Fruit fly (Drosophila melanogaster) whole organism, wandering third instar larva: ENCODE measurements around the gene Cbp20.

Experiments used
- HLH106 ChIP-seq: fragments of 200-800 bp; optimal IDR thresholded peaks from 3 replicates; lab custom pipeline; 2019; ENCODE audit warnings: missing biosample characterization, mild to moderate bottlenecking, missing genetic modification characterization, moderate library complexity
- Hr78 ChIP-seq: fragments of >200 bp; optimal IDR thresholded peaks from 2 replicates; lab custom pipeline; 2017; ENCODE audit warnings: missing biosample characterization, missing genetic modification characterization
- Hr83 ChIP-seq: fragments of 200-300 bp; sonication (Bioruptor generic); optimal IDR thresholded peaks from 2 replicates; lab custom pipeline; 2016; ENCODE audit warnings: missing biosample characterization, mild to moderate bottlenecking, missing genetic modification characterization, moderate library complexity; ENCODE audit not compliant: poor library complexity, severe bottlenecking
- Jra ChIP-seq: sonication (Bioruptor generic); optimal IDR thresholded peaks from 2 replicates; lab custom pipeline; 2016; ENCODE audit warnings: missing biosample characterization, missing genetic modification characterization
- Rel ChIP-seq, 2 experiments: fragments of 200-800 bp; sonication (Bioruptor generic) in 1 of 2; optimal IDR thresholded peaks; 2 replicates in 1 of 2; 3 replicates in 1 of 2; lab custom pipeline; 2016 to 2019; ENCODE audit warnings: mild to moderate bottlenecking in 2 of 2, missing biosample characterization in 2 of 2, missing genetic modification characterization in 2 of 2, moderate library complexity in 1 of 2
- Vsx2 ChIP-seq: fragments of 200-300, 225-300 bp; sonication (Bioruptor generic); optimal IDR thresholded peaks from 2 replicates; lab custom pipeline; 2018; ENCODE audit warnings: missing biosample characterization, missing genetic modification characterization; ENCODE audit not compliant: partially characterized antibody
- br ChIP-seq: fragments of 200-800 bp; sonication (Bioruptor generic); optimal IDR thresholded peaks from 2 replicates; lab custom pipeline; 2016; ENCODE audit warnings: missing biosample characterization, missing genetic modification characterization
- h ChIP-seq: fragments of 200-800 bp; sonication (Bioruptor generic); optimal IDR thresholded peaks from 3 replicates; lab custom pipeline; 2016; ENCODE audit warnings: missing biosample characterization, mild to moderate bottlenecking, missing genetic modification characterization
- jim ChIP-seq: fragments of 175-275, 200-325 bp; sonication (Bioruptor generic); optimal IDR thresholded peaks from 2 replicates; lab custom pipeline; 2016; ENCODE audit warnings: missing biosample characterization, mild to moderate bottlenecking, missing genetic modification characterization
- lola ChIP-seq: fragments of >200 bp; optimal IDR thresholded peaks from 2 replicates; lab custom pipeline; 2017; ENCODE audit warnings: missing biosample characterization, missing genetic modification characterization
- psq ChIP-seq: fragments of 200-800 bp; sonication (Bioruptor generic); optimal IDR thresholded peaks from 3 replicates; lab custom pipeline; 2017; ENCODE audit warnings: missing biosample characterization, mild to moderate bottlenecking, missing genetic modification characterization, moderate library complexity
- rgr ChIP-seq: fragments of 200-800 bp; sonication (Bioruptor generic); optimal IDR thresholded peaks from 3 replicates; lab custom pipeline; 2016; ENCODE audit warnings: missing biosample characterization, mild to moderate bottlenecking, missing genetic modification characterization
- sage ChIP-seq: fragments of 200-800 bp; sonication (Bioruptor generic); optimal IDR thresholded peaks from 2 replicates; lab custom pipeline; 2016; ENCODE audit warnings: missing biosample characterization, mild to moderate bottlenecking, missing genetic modification characterization
- usp ChIP-seq: fragments of >200 bp; optimal IDR thresholded peaks from 2 replicates; lab custom pipeline; 2017; ENCODE audit warnings: missing biosample characterization, missing genetic modification characterization
- woc ChIP-seq: sonication (Bioruptor generic); optimal IDR thresholded peaks from 2 replicates; lab custom pipeline; 2016; ENCODE audit warnings: missing biosample characterization, mild to moderate bottlenecking, missing genetic modification characterization

The Cbp20 gene

dm6 chr3R:18199177-18199884, 34.9 kb downstream of the Cbp20 start, which contains the start of the genes Ssdp and CG7985:
Ssdp (minus strand) TSS chr3R:18199595.
CG7985 (plus strand) TSS chr3R:18199857.
- TF ChIP-seq sage (GFP tag; lab: Kevin White, UChicago) = no peak
- TF ChIP-seq Rel (GFP tag; optimal IDR thresholded peaks at IDR 0.05; lab: Kevin White, UChicago) = no peak
- TF ChIP-seq Rel (tag; optimal IDR thresholded peaks at IDR 0.05; lab: Kevin White, UChicago) = no peak
- no peak for TF ChIP-seq lola (GFP tag; lab: Kevin White, UChicago)
- TF ChIP-seq usp (GFP tag; lab: Kevin White, UChicago) = no peak
- TF ChIP-seq h = peak; percentile 31
- TF ChIP-seq Vsx2 (GFP tag; lab: Kevin White, UChicago) = peak; percentile 11
- TF ChIP-seq Hr83 (GFP tag; lab: Kevin White, UChicago) = no peak
- TF ChIP-seq psq (GFP tag; lab: Kevin White, UChicago) = peak; percentile 97
- peak; percentile 2 for TF ChIP-seq woc (GFP tag; lab: Kevin White, UChicago)
- peak; percentile 3 for TF ChIP-seq br

dm6 chr3R:18199885-18200249, 35.4 kb downstream of the Cbp20 start:
- TF ChIP-seq Rel (GFP tag; optimal IDR thresholded peaks at IDR 0.05; lab: Kevin White, UChicago) = no peak
- TF ChIP-seq Rel (tag; optimal IDR thresholded peaks at IDR 0.05; lab: Kevin White, UChicago) = peak; percentile 80
- no peak for TF ChIP-seq Vsx2 (GFP tag; lab: Kevin White, UChicago)
- no peak for TF ChIP-seq Jra (GFP tag; lab: Kevin White, UChicago)
- TF ChIP-seq rgr (GFP tag; lab: Kevin White, UChicago) = no peak
- TF ChIP-seq Hr78 (GFP tag; lab: Kevin White, UChicago) = no peak
- TF ChIP-seq, all 38 proteins: peak for 1

dm6 chr3R:18208479-18208878, 44.0 kb downstream of the Cbp20 start, which contains the start of gene CG44158:
CG44158 (plus strand) TSS chr3R:18208779.
- TF ChIP-seq Rel (GFP tag; optimal IDR thresholded peaks at IDR 0.05; lab: Kevin White, UChicago) = no peak
- no peak for TF ChIP-seq Rel (tag; optimal IDR thresholded peaks at IDR 0.05; lab: Kevin White, UChicago)
- TF ChIP-seq Jra (GFP tag; lab: Kevin White, UChicago) = no peak
- no peak for TF ChIP-seq jim (GFP tag; lab: Kevin White, UChicago)
- TF ChIP-seq HLH106 = no peak
